Worm (Caenorhabditis elegans) whole organism, late embryonic: ENCODE results near the gene F37C4.8.

Experiments used
- Y22D7AL.16 ChIP-seq: sonication (generic microtip); optimal IDR thresholded peaks from 2 replicates; lab custom pipeline; 2016; ENCODE audit warnings: missing genetic modification characterization, missing compliant biosample characterization
- ahr-1 ChIP-seq: sonication (generic microtip); optimal IDR thresholded peaks from 2 replicates; lab custom pipeline; 2016; ENCODE audit warnings: missing genetic modification characterization, missing compliant biosample characterization
- ama-1 ChIP-seq: fragments of 150-350 bp; optimal IDR thresholded peaks from 2 replicates; lab custom pipeline; 2014
- elt-4 ChIP-seq: sonication (generic microtip); optimal IDR thresholded peaks from 2 replicates; lab custom pipeline; 2016; ENCODE audit warnings: missing genetic modification characterization, missing compliant biosample characterization
- fkh-6 ChIP-seq: sonication (generic microtip); optimal IDR thresholded peaks from 2 replicates; lab custom pipeline; 2016; ENCODE audit warnings: missing genetic modification characterization, missing compliant biosample characterization
- lim-6 ChIP-seq: sonication (generic microtip); optimal IDR thresholded peaks from 2 replicates; lab custom pipeline; 2016; ENCODE audit warnings: missing genetic modification characterization, missing compliant biosample characterization
- nhr-11 ChIP-seq: fragments of 150-350 bp; optimal IDR thresholded peaks from 2 replicates; lab custom pipeline; 2014; ENCODE audit warnings: missing biosample characterization, missing genetic modification characterization
- pha-4 ChIP-seq: fragments of 150-350 bp; optimal IDR thresholded peaks from 2 replicates; lab custom pipeline; 2018; ENCODE audit warnings: missing biosample characterization, missing genetic modification reagents, missing genetic modification characterization
- zip-5 ChIP-seq: sonication (generic microtip); optimal IDR thresholded peaks from 2 replicates; lab custom pipeline; 2016; ENCODE audit warnings: missing genetic modification characterization, missing compliant biosample characterization
- ztf-16 ChIP-seq: sonication (generic microtip); optimal IDR thresholded peaks from 2 replicates; lab custom pipeline; 2017; ENCODE audit warnings: missing genetic modification characterization, missing compliant biosample characterization

- TF ChIP-seq ama-1 (no peak), Y22D7AL.16 (tag; lab: Kevin White, UChicago) (no peak), ztf-16 (tag; lab: Kevin White, UChicago) (no peak), elt-4 (tag; lab: Kevin White, UChicago) (no peak), ahr-1 (tag; lab: Kevin White, UChicago) (no peak), pha-4 (no peak), fkh-6 (tag; lab: Kevin White, UChicago) (no peak), lim-6 (tag; lab: Kevin White, UChicago) (no peak), zip-5 (no peak), nhr-11 (no peak)
Measured at ce11 chrIV:3909114-3909513, 28.1 kb upstream of the F37C4.8 start, which contains the start of gene F56D6.13.
